Fruit fly (Drosophila melanogaster) whole organism, wandering third instar larva: ENCODE data around the gene fusl.

Experiments used
- Hr78 ChIP-seq: fragments of >200 bp; optimal IDR thresholded peaks from 2 replicates; lab custom pipeline; 2017; ENCODE audit warnings: missing biosample characterization, missing genetic modification characterization
- OdsH ChIP-seq: fragments of 200-800 bp; sonication (Bioruptor generic); optimal IDR thresholded peaks from 2 replicates; lab custom pipeline; 2016; ENCODE audit warnings: missing biosample characterization, mild to moderate bottlenecking, missing genetic modification characterization
- dmrt93B ChIP-seq: fragments of 200-800 bp; sonication (Bioruptor generic); optimal IDR thresholded peaks from 2 replicates; lab custom pipeline; 2018; ENCODE audit warnings: missing biosample characterization, mild to moderate bottlenecking, missing genetic modification characterization
- dsf ChIP-seq: sonication (Bioruptor generic); optimal IDR thresholded peaks from 2 replicates; lab custom pipeline; 2016; ENCODE audit warnings: missing biosample characterization, missing genetic modification characterization, borderline replicate concordance
- rgr ChIP-seq: fragments of 200-800 bp; sonication (Bioruptor generic); optimal IDR thresholded peaks from 3 replicates; lab custom pipeline; 2016; ENCODE audit warnings: missing biosample characterization, mild to moderate bottlenecking, missing genetic modification characterization

DNA sequence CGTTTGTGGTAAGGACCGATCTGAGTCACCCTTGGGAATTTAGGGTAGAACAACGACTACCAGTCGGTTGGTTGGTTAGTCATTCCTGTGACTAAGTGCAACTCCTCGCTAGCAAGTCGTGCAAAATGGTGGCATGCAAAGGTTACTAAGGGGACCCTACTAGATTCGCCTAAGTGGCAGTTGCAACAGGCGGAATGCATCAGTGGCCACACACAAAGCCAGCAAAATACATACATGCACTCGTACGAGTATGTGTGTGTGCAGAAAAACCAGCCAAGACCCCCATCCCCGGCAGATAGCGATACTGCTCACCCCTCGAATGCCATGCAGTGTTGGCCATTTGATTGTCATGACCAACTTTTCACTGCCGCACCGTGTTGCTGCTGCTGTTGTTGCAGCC lies 53.1 kb downstream of the fusl start:
- no peak for TF ChIP-seq rgr (GFP tag; lab: Kevin White, UChicago)
- TF ChIP-seq Hr78 = no peak
- no peak for TF ChIP-seq dsf (GFP tag; lab: Kevin White, UChicago)
- TF ChIP-seq dmrt93B (GFP tag; lab: Kevin White, UChicago) = no peak
- TF ChIP-seq OdsH (GFP tag; lab: Kevin White, UChicago) = no peak
